Worm (Caenorhabditis elegans): ENCODE results near the gene rsp-2.

rsp-2 gene

DNA sequence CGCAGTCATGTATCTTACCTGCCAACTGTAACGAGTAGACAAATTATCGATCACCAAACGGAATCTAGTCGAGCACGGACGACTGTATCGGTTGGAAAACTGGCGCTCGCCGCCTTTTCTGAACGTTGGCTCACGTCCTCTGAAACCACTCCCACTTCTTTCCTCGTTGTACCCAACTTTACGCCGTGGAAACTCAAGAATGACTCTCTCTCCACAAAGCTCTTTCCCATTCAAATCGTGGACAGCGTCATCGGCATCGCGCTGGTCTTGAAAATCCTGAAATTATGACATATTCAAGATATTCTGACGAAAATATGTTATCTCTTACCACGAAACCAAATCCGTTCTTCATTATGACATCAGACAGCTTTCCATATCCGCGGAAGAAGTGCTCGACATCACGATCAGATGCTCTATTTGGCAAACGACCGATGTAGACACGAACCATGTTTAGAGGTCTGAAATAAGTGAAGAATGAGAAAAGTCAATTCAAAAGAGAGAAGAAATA, at the start of gene rsp-2:
Gene rsp-2 (minus strand): TSS at position 458 of the 508 bp plus-strand sequence.
- TF ChIP-seq fkh-4 (tag; optimal IDR thresholded peaks at IDR 0.05; ENCODE audit: borderline replicate concordance): no peak
- no peak for TF ChIP-seq lir-3 (tag; optimal IDR thresholded peaks at IDR 0.05; ENCODE audit: poor library complexity)
- no peak for TF ChIP-seq nhr-47 (tag; optimal IDR thresholded peaks at IDR 0.05)
- TF ChIP-seq skn-1 (tag; optimal IDR thresholded peaks at IDR 0.05): no peak
- TF ChIP-seq lin-14 (GFP tag; optimal IDR thresholded peaks at IDR 0.05): no peak
- no peak for TF ChIP-seq fkh-8 (tag; optimal IDR thresholded peaks at IDR 0.05)
- TF ChIP-seq isw-1 (GFP tag; IDR thresholded peaks at IDR 0.05): no peak

DNA sequence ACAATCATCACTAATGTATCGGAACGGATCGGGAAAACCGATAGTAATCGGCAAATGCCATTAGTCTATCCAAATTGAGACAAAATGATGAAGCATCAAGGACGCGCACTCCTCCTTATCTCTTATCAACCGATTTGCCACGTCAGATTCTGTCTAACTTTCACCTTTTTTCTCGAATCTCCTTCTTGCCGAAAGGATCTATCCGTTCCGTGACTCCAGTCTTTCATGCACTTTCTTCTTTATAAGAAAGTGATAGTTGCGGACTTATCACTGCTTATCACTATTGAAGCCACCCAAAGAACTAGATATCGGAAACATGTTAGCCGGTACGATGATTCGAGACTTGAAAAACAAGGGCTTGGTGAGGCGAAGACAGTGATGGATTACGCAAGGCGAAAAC, 49.2 kb upstream of the rsp-2 start:
- TF ChIP-seq blmp-1 (tag; optimal IDR thresholded peaks at IDR 0.05): peak; percentile 100
- no peak for TF ChIP-seq ama-1 (optimal IDR thresholded peaks at IDR 0.05)
- TF ChIP-seq nhr-20 (tag; optimal IDR thresholded peaks at IDR 0.05): peak; percentile 7
- peak; percentile 28 to 96 (median 84) for TF ChIP-seq elt-3 (tag; optimal IDR thresholded peaks at IDR 0.05)
- TF ChIP-seq sox-4 (tag; optimal IDR thresholded peaks at IDR 0.05): no peak

DNA sequence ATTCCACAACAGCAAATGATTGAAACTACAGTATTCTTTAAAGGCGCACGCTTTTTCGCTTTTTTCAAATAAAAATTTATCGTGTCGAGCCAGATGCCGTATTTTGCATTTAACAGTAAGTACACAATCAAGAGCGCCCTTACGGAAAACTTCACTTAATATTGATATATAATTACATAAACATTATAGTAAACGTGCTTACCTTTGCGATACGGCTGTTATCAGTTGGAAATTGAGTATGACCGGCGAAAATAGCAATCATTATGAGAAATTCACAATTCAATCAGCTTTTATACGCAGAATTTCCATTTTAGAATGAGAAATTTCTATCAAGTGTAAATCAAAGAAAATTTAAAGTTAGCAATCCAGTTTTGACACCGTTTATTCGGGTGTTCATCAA, 47.4 kb upstream of the rsp-2 start, which contains the start of gene B0334.20:
Gene B0334.20 (minus strand): TSS at position 262 of the 400 bp plus-strand sequence.
- TF ChIP-seq lsy-2 (tag; optimal IDR thresholded peaks at IDR 0.05): no peak
- no peak for TF ChIP-seq irx-1 (tag; optimal IDR thresholded peaks at IDR 0.05)
- TF ChIP-seq ces-1 (GFP tag; optimal IDR thresholded peaks at IDR 0.05): no peak
- no peak for TF ChIP-seq lin-39 (tag; optimal IDR thresholded peaks at IDR 0.05)

DNA sequence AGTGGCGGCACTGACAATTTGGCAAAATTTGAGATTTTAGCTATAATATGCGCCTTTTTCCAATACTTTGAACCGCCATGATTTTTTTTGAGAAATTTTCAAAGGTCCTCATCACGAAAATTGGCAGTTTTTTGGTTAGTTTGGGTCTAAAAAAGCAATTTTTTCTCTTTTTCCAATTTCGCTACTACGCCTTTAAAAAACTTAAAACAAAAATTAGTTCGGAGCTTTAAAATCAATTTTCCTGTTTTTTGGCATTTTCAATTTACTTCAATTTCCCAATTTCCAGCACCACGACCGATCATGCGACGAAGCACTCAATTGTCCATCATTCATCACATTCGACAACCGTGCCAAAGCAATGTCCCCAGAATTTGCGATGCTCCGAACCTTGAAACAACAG, 44.6 kb upstream of the rsp-2 start, which contains the start of gene B0334.5:
Gene B0334.5 (plus strand): TSS at position 301 of the 400 bp plus-strand sequence.
- TF ChIP-seq fkh-4 (tag; optimal IDR thresholded peaks at IDR 0.05; ENCODE audit: borderline replicate concordance): no peak
- TF ChIP-seq alr-1 (tag; optimal IDR thresholded peaks at IDR 0.05; ENCODE audit: borderline replicate concordance): no peak
- no peak for TF ChIP-seq egl-27 (tag; optimal IDR thresholded peaks at IDR 0.05)
- no peak for TF ChIP-seq unc-130 (tag; optimal IDR thresholded peaks at IDR 0.05)

DNA sequence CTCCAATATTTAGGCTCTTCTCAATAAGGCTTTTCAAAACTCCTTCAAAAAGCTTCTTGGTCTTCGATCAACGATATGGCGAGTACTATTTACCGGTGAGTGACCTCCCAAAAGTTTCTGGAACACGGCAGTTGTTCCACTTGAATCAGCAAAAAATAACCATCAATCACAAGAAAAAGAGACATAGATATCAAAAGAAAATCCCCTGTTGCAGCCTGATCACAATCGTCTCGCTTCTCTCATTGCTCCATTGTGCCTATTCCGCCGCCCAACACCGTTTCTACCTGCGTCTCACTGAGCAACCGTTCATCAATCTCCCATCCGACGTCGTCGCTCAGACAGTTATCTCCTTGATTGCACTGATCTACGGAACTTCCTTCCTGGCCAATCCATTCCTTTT, 44.0 kb upstream of the rsp-2 start, which contains the start of gene emc-5:
Gene emc-5 (plus strand): TSS at position 14 of the 400 bp plus-strand sequence.
- no peak for TF ChIP-seq hlh-17 (GFP tag; optimal IDR thresholded peaks at IDR 0.05; ENCODE audit: borderline replicate concordance)
- TF ChIP-seq nhr-11 (tag; optimal IDR thresholded peaks at IDR 0.05): no peak
- TF ChIP-seq blmp-1 (tag; optimal IDR thresholded peaks at IDR 0.05): no peak
- TF ChIP-seq nhr-12 (tag; optimal IDR thresholded peaks at IDR 0.05): no peak
- TF ChIP-seq isw-1 (GFP tag; IDR thresholded peaks at IDR 0.05): no peak
- TF ChIP-seq mef-2 (tag; optimal IDR thresholded peaks at IDR 0.05): no peak
- no peak for TF ChIP-seq ztf-4 (tag; optimal IDR thresholded peaks at IDR 0.05)
- TF ChIP-seq ztf-11 (tag; optimal IDR thresholded peaks at IDR 0.05): no peak
- no peak for TF ChIP-seq C34B4.2 (tag; optimal IDR thresholded peaks at IDR 0.05)
- peak; percentile 14 for TF ChIP-seq lir-3 (tag; optimal IDR thresholded peaks at IDR 0.05; ENCODE audit: poor library complexity)
- TF ChIP-seq lin-13 (GFP tag; optimal IDR thresholded peaks at IDR 0.05): no peak
- TF ChIP-seq ces-1 (GFP tag; optimal IDR thresholded peaks at IDR 0.05): no peak
- TF ChIP-seq Y116A8C.19 (tag; optimal IDR thresholded peaks at IDR 0.05; ENCODE audit: borderline replicate concordance): no peak
- peak; percentile 75 for TF ChIP-seq rnt-1 (tag; optimal IDR thresholded peaks at IDR 0.05)
- no peak for TF ChIP-seq grh-1 (GFP tag; IDR thresholded peaks at IDR 0.05)
- TF ChIP-seq ets-5 (GFP tag; IDR thresholded peaks at IDR 0.05): no peak
- no peak for TF ChIP-seq nhr-20 (tag; optimal IDR thresholded peaks at IDR 0.05)
- TF ChIP-seq ceh-90 (tag; optimal IDR thresholded peaks at IDR 0.05): no peak
- no peak for TF ChIP-seq pag-3 (tag; optimal IDR thresholded peaks at IDR 0.05; ENCODE audit: borderline replicate concordance, insufficient read depth)
- no peak for TF ChIP-seq sptf-1 (tag; optimal IDR thresholded peaks at IDR 0.05)
- TF ChIP-seq jun-1 (tag; optimal IDR thresholded peaks at IDR 0.05): no peak
- peak in 1 of 2 experiments; percentile 42 for TF ChIP-seq lsy-2 (tag; optimal IDR thresholded peaks at IDR 0.05)
- TF ChIP-seq zip-4 (GFP tag; optimal IDR thresholded peaks at IDR 0.05): no peak
- no peak for TF ChIP-seq nhr-237 (tag; optimal IDR thresholded peaks at IDR 0.05)
- TF ChIP-seq pqm-1 (tag; optimal IDR thresholded peaks at IDR 0.05): no peak
- TF ChIP-seq zag-1 (tag; optimal IDR thresholded peaks at IDR 0.05): no peak
- TF ChIP-seq mab-9 (GFP tag; IDR thresholded peaks at IDR 0.05): no peak
- TF ChIP-seq aha-1 (tag; optimal IDR thresholded peaks at IDR 0.05): no peak
- peak; percentile 47 for TF ChIP-seq nhr-71 (tag; optimal IDR thresholded peaks at IDR 0.05)
- TF ChIP-seq snu-23 (GFP tag; optimal IDR thresholded peaks at IDR 0.05): no peak
- no peak for TF ChIP-seq ceh-82 (tag; optimal IDR thresholded peaks at IDR 0.05)
